Worm (Caenorhabditis elegans) whole organism, late embryonic: Measurements from ENCODE around the gene hpo-19.

Experiments used
- F13H6.1 ChIP-seq: sonication (generic microtip); optimal IDR thresholded peaks from 2 replicates; lab custom pipeline; 2016; ENCODE audit warnings: missing genetic modification characterization, missing compliant biosample characterization
- T23F11.4 ChIP-seq: fragments of 200-800 bp; sonication (Bioruptor generic); optimal IDR thresholded peaks from 2 replicates; lab custom pipeline; 2018; ENCODE audit warnings: mild to moderate bottlenecking, missing genetic modification characterization, missing compliant biosample characterization
- Y22D7AL.16 ChIP-seq: sonication (generic microtip); optimal IDR thresholded peaks from 2 replicates; lab custom pipeline; 2016; ENCODE audit warnings: missing genetic modification characterization, missing compliant biosample characterization
- ahr-1 ChIP-seq: sonication (generic microtip); optimal IDR thresholded peaks from 2 replicates; lab custom pipeline; 2016; ENCODE audit warnings: missing genetic modification characterization, missing compliant biosample characterization
- ama-1 ChIP-seq: fragments of 150-350 bp; optimal IDR thresholded peaks from 2 replicates; lab custom pipeline; 2014
- ceh-18 ChIP-seq: sonication (generic microtip); optimal IDR thresholded peaks from 2 replicates; lab custom pipeline; 2016; ENCODE audit warnings: missing genetic modification characterization, missing compliant biosample characterization
- ceh-19 ChIP-seq: fragments of 200-800 bp; sonication (Bioruptor generic); optimal IDR thresholded peaks from 2 replicates; lab custom pipeline; 2018; ENCODE audit warnings: mild to moderate bottlenecking, missing genetic modification characterization, missing compliant biosample characterization
- ceh-2 ChIP-seq: sonication (generic microtip); optimal IDR thresholded peaks from 2 replicates; lab custom pipeline; 2016; ENCODE audit warnings: missing genotype, missing genetic modification characterization, missing compliant biosample characterization
- ceh-45 ChIP-seq: fragments of 200-800 bp; sonication (Bioruptor generic); IDR thresholded peaks from 2 replicates; pipeline ENCODE4 v1.3.6; 2022; ENCODE audit warnings: missing genetic modification reagents, missing genetic modification characterization, missing compliant biosample characterization
- ceh-48 ChIP-seq: sonication (generic microtip); optimal IDR thresholded peaks from 2 replicates; lab custom pipeline; 2016; ENCODE audit warnings: missing genetic modification characterization, inconsistent platforms, missing compliant biosample characterization
- ceh-6 ChIP-seq: fragments of 200-800 bp; sonication (Bioruptor generic); optimal IDR thresholded peaks from 2 replicates; lab custom pipeline; 2018; ENCODE audit warnings: mild to moderate bottlenecking, missing genetic modification characterization, missing compliant biosample characterization
- ceh-9 ChIP-seq: sonication (generic microtip); optimal IDR thresholded peaks from 2 replicates; lab custom pipeline; 2016; ENCODE audit warnings: mild to moderate bottlenecking, missing genetic modification characterization, inconsistent platforms, missing compliant biosample characterization
- che-1 ChIP-seq: sonication (generic microtip); optimal IDR thresholded peaks from 2 replicates; lab custom pipeline; 2016; ENCODE audit warnings: mild to moderate bottlenecking, missing genetic modification characterization, missing compliant biosample characterization
- dmd-4 ChIP-seq: sonication (generic microtip); optimal IDR thresholded peaks from 2 replicates; lab custom pipeline; 2016; ENCODE audit warnings: borderline replicate concordance, missing genetic modification characterization, missing compliant biosample characterization
- ets-4 ChIP-seq: sonication (generic microtip); optimal IDR thresholded peaks from 2 replicates; lab custom pipeline; 2016; ENCODE audit warnings: missing genetic modification characterization, missing compliant biosample characterization
- fax-1 ChIP-seq: sonication (generic microtip); optimal IDR thresholded peaks from 2 replicates; lab custom pipeline; 2016; ENCODE audit warnings: missing genotype, missing genetic modification characterization, missing compliant biosample characterization
- fkh-10 ChIP-seq: fragments of 150-350 bp; optimal IDR thresholded peaks from 2 replicates; lab custom pipeline; 2014; ENCODE audit warnings: missing biosample characterization, missing genetic modification reagents, missing genetic modification characterization
- fkh-6 ChIP-seq: sonication (generic microtip); optimal IDR thresholded peaks from 2 replicates; lab custom pipeline; 2016; ENCODE audit warnings: missing genetic modification characterization, missing compliant biosample characterization
- hlh-13 ChIP-seq: fragments of 200-800 bp; sonication (Bioruptor generic); optimal IDR thresholded peaks from 2 replicates; lab custom pipeline; 2018; ENCODE audit warnings: mild to moderate bottlenecking, missing genetic modification characterization, missing compliant biosample characterization
- hlh-15 ChIP-seq: sonication (generic microtip); optimal IDR thresholded peaks from 2 replicates; lab custom pipeline; 2016; ENCODE audit warnings: missing genetic modification characterization, missing compliant biosample characterization
- lim-6 ChIP-seq: sonication (generic microtip); optimal IDR thresholded peaks from 2 replicates; lab custom pipeline; 2016; ENCODE audit warnings: missing genetic modification characterization, missing compliant biosample characterization
- madf-2 ChIP-seq: sonication (generic microtip); optimal IDR thresholded peaks from 2 replicates; lab custom pipeline; 2017; ENCODE audit warnings: missing genetic modification characterization, missing compliant biosample characterization
- nhr-11 ChIP-seq: fragments of 150-350 bp; optimal IDR thresholded peaks from 2 replicates; lab custom pipeline; 2014; ENCODE audit warnings: missing biosample characterization, missing genetic modification characterization
- odd-2 ChIP-seq: sonication (generic microtip); optimal IDR thresholded peaks from 2 replicates; lab custom pipeline; 2017; ENCODE audit warnings: antibody characterized with exemption, mild to moderate bottlenecking, missing genetic modification characterization, missing compliant biosample characterization
- pax-1 ChIP-seq: fragments of 150-350 bp; optimal IDR thresholded peaks from 2 replicates; lab custom pipeline; 2014; ENCODE audit warnings: missing biosample characterization, missing genetic modification characterization
- pha-2 ChIP-seq: sonication (generic microtip); optimal IDR thresholded peaks from 2 replicates; lab custom pipeline; 2017; ENCODE audit warnings: mild to moderate bottlenecking, missing genetic modification characterization, missing compliant biosample characterization
- pqm-1 ChIP-seq: sonication (generic microtip); optimal IDR thresholded peaks from 2 replicates; lab custom pipeline; 2016; ENCODE audit warnings: missing genetic modification characterization, missing compliant biosample characterization
- ref-2 ChIP-seq: sonication (generic microtip); optimal IDR thresholded peaks from 2 replicates; lab custom pipeline; 2016; ENCODE audit warnings: missing genetic modification characterization, missing compliant biosample characterization
- sox-4 ChIP-seq: sonication (generic microtip); optimal IDR thresholded peaks from 2 replicates; lab custom pipeline; 2017; ENCODE audit warnings: mild to moderate bottlenecking, missing genetic modification characterization, inconsistent platforms, missing compliant biosample characterization
- syd-9 ChIP-seq: sonication (generic microtip); optimal IDR thresholded peaks from 2 replicates; lab custom pipeline; 2016; ENCODE audit warnings: mild to moderate bottlenecking, missing genetic modification characterization, moderate library complexity, missing compliant biosample characterization
- ttx-3 ChIP-seq: sonication (generic microtip); optimal IDR thresholded peaks from 2 replicates; lab custom pipeline; 2016; ENCODE audit warnings: missing genetic modification reagents, missing genetic modification characterization, missing compliant biosample characterization
- unc-3 ChIP-seq, 2 experiments: fragments of 200-800 bp in 1 of 2; sonication (Bioruptor generic) in 1 of 2; sonication (generic microtip) in 1 of 2; conservative IDR thresholded peaks in 1 of 2; optimal IDR thresholded peaks in 1 of 2; 2 replicates each; pipeline versions ENCODE4 v1.3.6 to Lab custom; 2016 to 2022; ENCODE audit warnings: missing compliant biosample characterization in 2 of 2, missing genetic modification characterization in 2 of 2, missing genetic modification reagents in 1 of 2
- unc-42 ChIP-seq: sonication (generic microtip); optimal IDR thresholded peaks from 2 replicates; lab custom pipeline; 2016; ENCODE audit warnings: missing genotype, missing genetic modification characterization, missing compliant biosample characterization
- unc-55 ChIP-seq: sonication (generic microtip); optimal IDR thresholded peaks from 2 replicates; lab custom pipeline; 2017; ENCODE audit warnings: missing biosample characterization, missing genetic modification reagents, missing genetic modification characterization
- unc-86 ChIP-seq: sonication (generic microtip); optimal IDR thresholded peaks from 2 replicates; lab custom pipeline; 2016; ENCODE audit warnings: missing genetic modification characterization, missing compliant biosample characterization
- zip-5 ChIP-seq: sonication (generic microtip); optimal IDR thresholded peaks from 2 replicates; lab custom pipeline; 2016; ENCODE audit warnings: missing genetic modification characterization, missing compliant biosample characterization

The hpo-19 gene

DNA sequence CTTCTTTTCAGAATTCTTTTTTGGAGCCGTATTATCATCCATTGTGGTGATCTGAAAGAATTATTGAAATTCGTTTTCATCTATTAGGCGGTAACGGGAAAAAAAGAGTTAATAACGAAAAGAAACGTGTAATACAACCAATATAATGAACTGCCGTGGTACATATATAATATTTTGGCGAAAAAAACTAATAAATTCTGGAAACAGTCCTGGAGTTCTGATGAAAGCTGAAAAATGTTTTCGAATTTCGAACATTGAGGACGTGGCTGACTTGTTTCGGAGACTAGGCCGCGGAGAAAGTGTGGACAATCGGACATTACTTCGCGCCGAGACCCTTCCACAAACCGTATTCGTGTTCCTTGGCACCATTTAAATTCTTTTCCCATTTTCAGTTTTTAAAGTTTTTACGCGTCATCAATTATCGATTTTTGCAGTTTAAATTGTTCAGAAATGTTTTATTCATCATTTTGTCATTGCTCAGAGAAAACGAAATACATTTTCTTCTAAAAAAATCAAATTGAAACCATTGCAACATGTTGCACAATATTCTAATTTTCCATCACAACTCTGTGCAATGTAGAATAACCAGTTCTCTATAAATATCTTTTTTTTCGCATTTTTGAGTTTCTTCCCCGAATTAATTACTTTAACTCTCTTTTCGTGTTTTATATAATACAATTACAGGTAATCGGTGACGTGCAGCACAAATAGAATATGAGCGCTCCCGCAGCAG lies 2.8 kb upstream of the hpo-19 start, which contains the start of the genes gad-1 and erfa-1 (continued):
- TF ChIP-seq ets-4 (tag; lab: Kevin White, UChicago): peak; percentile 53
- no peak for TF ChIP-seq ceh-9 (tag; lab: Kevin White, UChicago)
- no peak for TF ChIP-seq odd-2 (tag; lab: Kevin White, UChicago)
- TF ChIP-seq, all 69 proteins: peak for 10

DNA sequence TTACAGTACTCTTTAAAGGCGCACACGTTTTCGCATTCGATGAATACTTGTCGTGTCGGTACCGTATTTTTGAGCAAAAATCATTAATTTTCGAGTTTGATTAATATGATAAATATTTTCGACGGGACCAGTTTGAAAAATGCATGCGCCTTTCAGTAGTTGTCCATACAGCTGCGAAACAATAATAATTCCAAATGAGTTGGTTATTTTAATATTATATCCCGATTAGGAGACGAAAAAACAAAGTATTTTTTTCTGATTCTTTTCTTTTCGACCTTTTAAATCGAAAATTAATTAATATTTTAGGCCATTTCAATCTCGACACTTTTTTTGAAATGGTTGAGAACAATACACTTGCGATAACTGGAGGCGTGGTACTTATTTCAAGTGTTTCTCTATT lies 2.2 kb downstream of the hpo-19 start, which contains the start of gene T05H4.4:
TSS of gene T05H4.4 (plus strand) at position 301 of the 400 bp plus-strand sequence.
- TF ChIP-seq T23F11.4 (GFP tag; lab: Kevin White, UChicago) (no peak), fkh-10 (GFP tag; lab: Kevin White, UChicago) (no peak), sox-4 (tag; lab: Kevin White, UChicago) (no peak), unc-55 (GFP tag; lab: Kevin White, UChicago) (no peak), fax-1 (tag; lab: Kevin White, UChicago) (no peak), ceh-18 (tag; lab: Kevin White, UChicago) (no peak), ceh-6 (GFP tag; lab: Kevin White, UChicago) (no peak), nhr-11 (tag; lab: Kevin White, UChicago) (no peak), ceh-48 (tag; lab: Kevin White, UChicago) (no peak), unc-42 (tag; lab: Kevin White, UChicago) (no peak), pqm-1 (no peak), ceh-2 (no peak)

DNA sequence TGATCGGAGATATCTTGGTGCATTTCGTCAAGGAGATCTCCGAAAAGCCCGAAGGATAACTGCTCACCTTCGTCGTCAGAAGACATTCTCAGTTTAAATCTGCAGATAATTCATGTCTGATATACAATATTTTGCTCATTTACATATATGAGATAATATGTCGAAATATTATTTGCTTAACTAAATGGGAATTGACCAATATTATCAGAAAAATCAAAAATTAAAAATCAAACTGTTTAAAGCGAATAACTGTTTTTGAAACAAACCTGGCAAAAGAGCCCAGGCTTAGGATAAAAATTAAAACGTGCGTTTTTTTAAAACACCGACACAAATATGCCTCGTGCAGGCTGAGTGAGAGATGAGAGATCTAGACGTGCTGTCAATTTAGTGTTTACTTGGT lies 5.2 kb downstream of the hpo-19 start, which contains the start of gene T05H4.15:
TSS of gene T05H4.15 (minus strand) at position 101 of the 400 bp plus-strand sequence.
- TF ChIP-seq ttx-3 (tag; lab: Kevin White, UChicago) (no peak), che-1 (tag; lab: Kevin White, UChicago) (no peak), unc-86 (tag; lab: Kevin White, UChicago) (no peak), zip-5 (tag; lab: Kevin White, UChicago) (no peak), pha-2 (tag; lab: Kevin White, UChicago) (no peak), lim-6 (tag; lab: Kevin White, UChicago) (no peak), hlh-13 (no peak), F13H6.1 (tag; lab: Kevin White, UChicago) (no peak), odd-2 (tag; lab: Kevin White, UChicago) (no peak), T23F11.4 (GFP tag; lab: Kevin White, UChicago) (no peak), syd-9 (tag; lab: Kevin White, UChicago) (no peak), unc-42 (tag; lab: Kevin White, UChicago) (no peak), madf-2 (tag; lab: Kevin White, UChicago) (no peak)

DNA sequence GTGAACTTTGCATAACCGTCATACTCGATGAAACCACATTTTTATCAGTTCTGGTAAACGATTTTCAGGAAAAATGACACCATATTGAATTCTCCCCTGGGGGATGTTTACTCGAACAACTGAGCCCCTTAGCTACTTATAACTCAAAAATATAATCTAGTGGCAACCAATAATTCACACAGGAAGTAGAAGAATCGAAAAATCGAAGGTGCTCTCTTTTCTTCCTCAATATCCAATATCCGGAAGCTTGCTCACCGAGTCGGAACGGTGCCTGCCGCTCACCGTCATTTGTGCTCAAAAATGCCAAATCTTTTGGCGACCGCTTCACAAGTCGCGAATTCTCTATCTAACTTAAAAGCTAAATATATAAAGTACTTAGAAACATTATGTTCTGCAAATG lies 5.6 kb downstream of the hpo-19 start, which contains the start of gene T05H4.3:
TSS of gene T05H4.3 (plus strand) at position 301 of the 400 bp plus-strand sequence.
- TF ChIP-seq unc-3 (GFP tag; conservative IDR thresholded peaks at IDR 0.05; lab: Robert Waterston, UW) (no peak), unc-3 (tag; optimal IDR thresholded peaks at IDR 0.05; lab: Kevin White, UChicago) (no peak), hlh-15 (no peak), pax-1 (tag; lab: Kevin White, UChicago) (no peak), Y22D7AL.16 (tag; lab: Kevin White, UChicago) (no peak), ceh-2 (no peak), T23F11.4 (GFP tag; lab: Kevin White, UChicago) (no peak), ama-1 (lab: Kevin White, UChicago) (no peak), ceh-19 (GFP tag; lab: Kevin White, UChicago) (no peak), ceh-45 (GFP tag; lab: Robert Waterston, UW) (no peak), ceh-6 (GFP tag; lab: Kevin White, UChicago) (no peak), fkh-6 (tag; lab: Kevin White, UChicago) (no peak), ref-2 (tag; lab: Kevin White, UChicago) (no peak), che-1 (tag; lab: Kevin White, UChicago) (no peak), dmd-4 (tag; lab: Kevin White, UChicago) (no peak), ahr-1 (no peak), lim-6 (tag; lab: Kevin White, UChicago) (no peak)
